Fruit fly (Drosophila melanogaster) ovary, adult (tissue): ENCODE results near the gene CG3168.

Experiments used
- CG17801 ChIP-seq: fragments of 200-800 bp; optimal IDR thresholded peaks from 2 replicates; lab custom pipeline; 2019; ENCODE audit warnings: missing biosample characterization, mild to moderate bottlenecking, missing genetic modification characterization, moderate library complexity; ENCODE audit not compliant: partially characterized antibody

The CG3168 gene

dm6 chrX:6709252-6710037 is 30.3 kb downstream of the CG3168 start:
- TF ChIP-seq CG17801 (GFP tag; lab: Kevin White, UChicago) = no peak

DNA sequence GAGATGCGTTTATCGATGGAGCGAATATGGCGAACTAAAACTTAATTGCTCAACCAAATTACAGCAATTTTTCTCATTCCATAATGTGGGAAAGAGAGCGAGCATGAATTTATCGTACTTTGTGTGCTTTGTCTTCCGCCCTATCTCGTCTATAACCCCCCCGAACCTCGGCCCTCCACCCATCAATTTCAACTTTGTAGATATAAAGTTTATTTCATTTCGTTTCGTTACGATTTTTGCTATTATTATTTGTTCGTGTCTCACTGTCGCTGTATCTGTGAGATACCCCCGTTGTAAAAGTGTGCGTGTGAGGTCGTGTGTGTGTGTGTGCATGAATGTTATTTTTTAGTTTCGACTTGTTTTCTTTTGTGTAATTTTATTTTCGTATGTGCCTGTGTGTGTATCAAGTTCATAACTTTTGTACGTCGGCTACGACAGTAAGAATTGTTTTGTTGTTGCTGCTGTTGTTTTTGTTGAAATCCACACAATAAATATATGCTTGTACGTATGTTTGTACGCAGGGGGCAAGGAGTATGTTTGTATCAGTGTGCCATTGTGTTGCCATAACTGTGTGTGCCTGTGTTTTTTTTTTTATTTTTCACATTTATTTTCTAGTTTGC is 31.1 kb downstream of the CG3168 start:
- no peak for TF ChIP-seq CG17801 (GFP tag; lab: Kevin White, UChicago)

DNA sequence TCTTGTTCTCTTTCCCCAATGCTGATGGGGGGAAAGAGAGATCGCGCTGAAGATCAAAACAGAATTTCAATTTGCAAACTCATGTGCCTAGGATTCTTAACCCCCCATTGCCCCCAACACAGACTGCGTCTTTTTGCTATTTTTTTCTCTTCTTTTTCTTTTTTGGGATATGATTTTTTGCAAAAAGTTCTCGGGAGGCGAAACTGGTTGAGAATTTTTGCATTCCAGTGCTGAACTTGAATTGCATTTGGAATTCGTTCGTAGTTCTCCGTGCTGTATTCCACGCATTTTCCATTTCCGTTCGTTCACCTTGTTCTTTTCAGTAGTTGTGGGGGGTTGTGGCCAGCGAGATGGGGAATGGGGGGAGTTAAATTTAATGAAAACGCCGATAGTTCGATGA is 31.6 kb downstream of the CG3168 start:
- TF ChIP-seq CG17801 (GFP tag; lab: Kevin White, UChicago) = no peak

dm6 chrX:6706570-6707306 is 33.0 kb downstream of the CG3168 start:
- no peak for TF ChIP-seq CG17801 (GFP tag; lab: Kevin White, UChicago)

DNA sequence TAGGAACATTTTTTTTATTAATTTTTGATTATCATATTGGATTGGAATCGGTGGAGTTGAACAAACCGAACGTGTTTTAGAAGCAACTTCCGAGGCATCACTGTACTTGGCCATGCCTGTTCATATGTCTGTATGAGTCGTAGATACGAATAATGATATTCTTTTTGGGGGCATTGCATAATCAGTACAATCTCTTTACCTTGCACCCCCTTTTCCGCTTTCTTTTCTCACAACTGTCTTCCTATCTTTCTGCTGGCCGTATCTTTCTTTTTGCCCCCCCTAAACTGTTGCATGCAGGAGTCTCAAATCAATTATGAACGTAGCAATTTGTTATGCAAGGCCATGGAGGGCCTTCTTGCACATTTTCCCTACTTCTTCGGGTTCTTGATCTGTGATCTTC is 33.9 kb downstream of the CG3168 start:
- TF ChIP-seq CG17801 (GFP tag; lab: Kevin White, UChicago) = no peak

dm6 chrX:6705059-6705802 is 34.6 kb downstream of the CG3168 start:
- TF ChIP-seq CG17801 (GFP tag; lab: Kevin White, UChicago) = no peak

DNA sequence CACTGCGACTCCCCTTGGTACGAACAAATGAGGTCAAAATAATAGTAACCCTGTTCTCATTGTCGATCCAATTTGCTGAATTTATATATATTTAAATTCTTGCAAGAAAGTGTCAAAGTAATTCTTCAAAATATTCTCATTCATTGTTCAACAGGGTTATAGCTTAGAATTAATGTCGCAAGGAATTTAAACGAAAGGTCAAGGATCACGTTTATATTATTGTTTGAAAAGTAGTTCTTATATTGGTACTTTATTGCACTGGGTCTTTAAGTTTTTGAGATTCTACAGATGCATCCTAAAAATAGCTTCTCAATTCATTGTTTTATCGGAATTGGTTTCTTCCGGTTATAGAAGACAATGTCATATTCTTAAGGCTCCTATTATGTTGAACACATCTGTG is 35.8 kb downstream of the CG3168 start:
- TF ChIP-seq CG17801 (GFP tag; lab: Kevin White, UChicago) = no peak

- TF ChIP-seq CG17801 (GFP tag; lab: Kevin White, UChicago) = no peak
Observed at dm6 chrX:6703237-6703636, 36.5 kb downstream of the CG3168 start.

DNA sequence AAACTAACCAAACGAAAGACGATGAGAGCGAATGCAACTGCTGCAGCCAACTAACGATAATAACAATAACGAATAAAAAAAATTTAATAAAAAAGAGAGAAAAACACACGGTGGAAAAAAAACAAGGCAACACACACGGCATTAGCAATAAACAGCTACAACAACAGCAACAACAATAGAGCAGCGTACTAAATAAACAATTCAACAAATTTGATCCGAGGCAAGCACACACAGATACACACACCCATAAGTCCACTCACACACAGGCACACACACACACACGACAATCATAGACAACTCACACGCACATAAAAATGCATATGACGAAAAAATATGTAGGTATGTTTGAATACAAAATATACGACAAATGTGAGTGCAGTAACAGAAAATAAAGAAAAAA is 37.2 kb downstream of the CG3168 start:
- TF ChIP-seq CG17801 (GFP tag; lab: Kevin White, UChicago) = no peak

DNA sequence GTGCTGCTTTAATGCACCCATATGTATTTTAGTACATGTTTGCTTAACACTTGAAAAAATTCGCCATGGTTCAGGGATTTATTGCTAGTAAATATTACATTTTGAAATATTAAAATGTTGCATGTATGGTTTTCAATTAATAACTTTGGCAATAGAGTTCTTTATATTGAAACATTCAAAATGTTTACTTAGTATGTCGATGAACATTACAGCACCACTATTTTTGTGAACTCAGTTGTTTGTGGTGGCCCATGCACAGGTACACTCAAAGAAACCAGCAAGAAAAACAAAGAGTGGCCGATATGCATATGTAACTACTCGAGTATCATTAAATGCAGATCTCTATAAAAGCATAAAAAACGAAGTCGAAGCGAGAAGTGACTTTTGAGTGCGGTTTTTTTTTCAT is 37.8 kb downstream of the CG3168 start:
- TF ChIP-seq CG17801 (GFP tag; lab: Kevin White, UChicago) = peak; percentile 46

DNA sequence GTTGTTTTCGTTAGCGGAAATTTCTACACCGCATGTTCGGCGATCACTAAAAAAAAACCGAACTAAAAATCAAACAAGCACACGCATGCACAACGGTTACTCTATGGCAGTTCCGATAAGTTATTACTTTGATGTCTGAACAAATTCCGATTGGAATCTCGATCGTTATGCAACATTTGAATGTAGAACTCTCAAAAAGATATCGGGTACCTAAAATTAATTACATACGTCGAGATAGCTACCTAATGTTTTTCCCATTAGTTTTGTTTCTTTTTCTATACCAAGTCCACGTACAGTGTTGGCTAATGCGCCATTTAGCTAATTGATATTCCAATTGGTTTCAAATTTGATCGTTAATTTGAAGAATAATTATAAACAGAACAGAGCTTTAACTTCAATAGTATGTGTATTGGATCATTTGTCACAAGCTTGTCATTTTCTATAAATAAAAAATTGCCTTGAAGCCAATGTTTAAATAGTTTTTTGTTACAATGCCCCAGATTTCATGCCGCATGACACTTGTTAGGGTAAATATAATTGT is 38.7 kb downstream of the CG3168 start:
- no peak for TF ChIP-seq CG17801 (GFP tag; lab: Kevin White, UChicago)

- TF ChIP-seq CG17801 (GFP tag; lab: Kevin White, UChicago) = peak; percentile 16
Observed at dm6 chrX:6700263-6700989, 39.4 kb downstream of the CG3168 start.

- peak; percentile 87 for TF ChIP-seq CG17801 (GFP tag; lab: Kevin White, UChicago)
Observed at dm6 chrX:6699255-6699885, 40.4 kb downstream of the CG3168 start, which contains the start of gene CG14441. Gene CG14441, plus strand, starts transcription at chrX:6699508.
